Worm (Caenorhabditis elegans) whole organism, early embryonic: Measurements from ENCODE around the gene F46F3.3.

Source experiments
- B0310.2 ChIP-seq: sonication (generic microtip); optimal IDR thresholded peaks from 2 replicates; lab custom pipeline; 2016; ENCODE audit warnings: mild to moderate bottlenecking, missing genetic modification characterization, missing compliant biosample characterization
- F13C5.2 ChIP-seq: sonication (generic microtip); optimal IDR thresholded peaks from 2 replicates; lab custom pipeline; 2017; ENCODE audit warnings: mild to moderate bottlenecking, missing genetic modification characterization, inconsistent platforms, missing compliant biosample characterization
- aly-1 ChIP-seq: sonication (generic microtip); optimal IDR thresholded peaks from 2 replicates; lab custom pipeline; 2016; ENCODE audit warnings: missing genetic modification characterization, missing compliant biosample characterization
- ama-1 ChIP-seq: fragments of 150-350 bp; optimal IDR thresholded peaks from 2 replicates; lab custom pipeline; 2014
- ceh-13 ChIP-seq: fragments of 200-800 bp; sonication (Bioruptor generic); optimal IDR thresholded peaks from 2 replicates; lab custom pipeline; 2018; ENCODE audit warnings: mild to moderate bottlenecking, missing genetic modification characterization, missing compliant biosample characterization
- ceh-36 ChIP-seq: sonication (generic microtip); optimal IDR thresholded peaks from 2 replicates; lab custom pipeline; 2016; ENCODE audit warnings: missing genetic modification characterization, inconsistent platforms, missing compliant biosample characterization
- ets-7 ChIP-seq: sonication (generic microtip); optimal IDR thresholded peaks from 2 replicates; lab custom pipeline; 2016; ENCODE audit warnings: missing genotype, missing genetic modification characterization, missing compliant biosample characterization
- flt-1 ChIP-seq: fragments of 200-800 bp; sonication (Bioruptor generic); IDR thresholded peaks from 2 replicates; pipeline ENCODE4 v1.3.6; 2022; ENCODE audit warnings: missing genetic modification characterization, missing compliant biosample characterization
- hmbx-1 ChIP-seq: sonication (generic microtip); optimal IDR thresholded peaks from 2 replicates; lab custom pipeline; 2016; ENCODE audit warnings: mild to moderate bottlenecking, missing genetic modification characterization, missing compliant biosample characterization
- hmg-4 ChIP-seq: fragments of 200-800 bp; sonication (Bioruptor generic); optimal IDR thresholded peaks from 2 replicates; lab custom pipeline; 2018; ENCODE audit warnings: mild to moderate bottlenecking, missing genetic modification characterization, missing compliant biosample characterization
- hnd-1 ChIP-seq: sonication (generic microtip); optimal IDR thresholded peaks from 2 replicates; lab custom pipeline; 2016; ENCODE audit warnings: missing genetic modification characterization, missing compliant biosample characterization
- pes-1 ChIP-seq: fragments of 200-800 bp; sonication (Bioruptor generic); IDR thresholded peaks from 2 replicates; pipeline ENCODE4 v1.3.6; 2022; ENCODE audit warnings: missing genetic modification reagents, missing genetic modification characterization, missing compliant biosample characterization
- scrt-1 ChIP-seq: fragments of 200-800 bp; sonication (Bioruptor generic); IDR thresholded peaks from 2 replicates; pipeline ENCODE4 v1.3.6; 2022; ENCODE audit warnings: missing genetic modification characterization, missing compliant biosample characterization
- sea-1 ChIP-seq: fragments of 200-800 bp; sonication (Bioruptor generic); conservative IDR thresholded peaks from 2 replicates; pipeline ENCODE4 v1.3.6; 2022; ENCODE audit warnings: missing genetic modification characterization, missing compliant biosample characterization
- tbx-11 ChIP-seq: fragments of 200-800 bp; sonication (Bioruptor generic); IDR thresholded peaks from 2 replicates; pipeline ENCODE4 v1.3.6; 2022; ENCODE audit warnings: missing genetic modification characterization, missing compliant biosample characterization
- tbx-37 ChIP-seq: fragments of 200-800 bp; sonication (Bioruptor generic); conservative IDR thresholded peaks from 2 replicates; pipeline ENCODE4 v1.3.6; 2022; ENCODE audit warnings: missing genetic modification reagents, missing genetic modification characterization, missing compliant biosample characterization
- tra-4 ChIP-seq: sonication (generic microtip); optimal IDR thresholded peaks from 2 replicates; lab custom pipeline; 2017; ENCODE audit warnings: missing genetic modification characterization, missing compliant biosample characterization

Gene F46F3.3

ce11 chrV:11667176-11667575, at the start of gene F46F3.3:
Gene F46F3.3, plus strand, starts transcription at chrV:11667476.
- TF ChIP-seq F13C5.2 (tag; lab: Kevin White, UChicago) (no peak), tra-4 (tag; lab: Kevin White, UChicago) (no peak), pes-1 (GFP tag; lab: Robert Waterston, UW) (no peak), tbx-37 (GFP tag; lab: Robert Waterston, UW) (no peak), tbx-11 (no peak), scrt-1 (GFP tag; lab: Robert Waterston, UW) (no peak), ceh-36 (tag; lab: Kevin White, UChicago) (no peak), hnd-1 (tag; lab: Kevin White, UChicago) (no peak), ama-1 (no peak), sea-1 (GFP tag; lab: Robert Waterston, UW) (no peak)

- TF ChIP-seq tbx-37 (GFP tag; lab: Robert Waterston, UW) (no peak), scrt-1 (GFP tag; lab: Robert Waterston, UW) (no peak), ama-1 (no peak), F13C5.2 (tag; lab: Kevin White, UChicago) (no peak), tra-4 (tag; lab: Kevin White, UChicago) (no peak), hnd-1 (tag; lab: Kevin White, UChicago) (no peak), hmg-4 (no peak), ceh-13 (GFP tag; lab: Kevin White, UChicago) (no peak), hmbx-1 (no peak), pes-1 (GFP tag; lab: Robert Waterston, UW) (no peak)
Measured at ce11 chrV:11618173-11618572, 49.1 kb upstream of the F46F3.3 start, which contains the start of gene glb-15. Gene glb-15, minus strand, starts transcription at chrV:11618273.

- TF ChIP-seq hmg-4 (no peak), hmbx-1 (no peak), sea-1 (GFP tag; lab: Robert Waterston, UW) (no peak), scrt-1 (GFP tag; lab: Robert Waterston, UW) (no peak), F13C5.2 (tag; lab: Kevin White, UChicago) (no peak), tra-4 (tag; lab: Kevin White, UChicago) (no peak), tbx-11 (no peak), hnd-1 (tag; lab: Kevin White, UChicago) (no peak)
Measured at ce11 chrV:11620081-11620480, 47.2 kb upstream of the F46F3.3 start.

DNA sequence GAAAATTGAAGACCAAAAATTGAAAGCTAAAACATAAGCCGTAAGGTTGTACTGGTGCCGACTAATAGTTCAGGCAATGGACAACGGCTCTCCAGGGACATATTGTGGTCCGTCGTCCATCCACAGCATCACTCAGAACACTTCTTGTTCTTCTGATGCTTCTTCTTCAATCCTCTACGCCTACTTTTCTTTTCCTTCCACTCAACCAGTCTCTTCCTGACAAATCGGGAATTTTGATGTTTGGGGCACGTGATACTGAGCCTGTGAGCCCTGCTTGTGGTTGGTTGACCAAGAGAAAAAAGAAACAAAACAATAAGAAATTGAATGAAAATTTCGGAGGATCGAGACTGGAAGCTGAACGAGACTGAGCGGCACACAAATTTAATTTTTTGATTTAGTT, 46.0 kb upstream of the F46F3.3 start:
- no peak for TF ChIP-seq sea-1 (GFP tag; lab: Robert Waterston, UW)
- no peak for TF ChIP-seq hnd-1 (tag; lab: Kevin White, UChicago)
- TF ChIP-seq pes-1 (GFP tag; lab: Robert Waterston, UW), result no peak
- TF ChIP-seq hmg-4, result no peak
- TF ChIP-seq ets-7 (tag; lab: Kevin White, UChicago), result no peak
- TF ChIP-seq ceh-13 (GFP tag; lab: Kevin White, UChicago), result no peak
- no peak for TF ChIP-seq tbx-37 (GFP tag; lab: Robert Waterston, UW)
- no peak for TF ChIP-seq aly-1
- no peak for TF ChIP-seq tbx-11
- TF ChIP-seq hmbx-1, result no peak
- TF ChIP-seq F13C5.2 (tag; lab: Kevin White, UChicago), result no peak
- no peak for TF ChIP-seq ceh-36 (tag; lab: Kevin White, UChicago)
- no peak for TF ChIP-seq scrt-1 (GFP tag; lab: Robert Waterston, UW)
- TF ChIP-seq ama-1, result no peak
- TF ChIP-seq tra-4 (tag; lab: Kevin White, UChicago), result no peak
- TF ChIP-seq flt-1, result no peak
- TF ChIP-seq B0310.2 (tag; lab: Kevin White, UChicago), result no peak

ce11 chrV:11624954-11625353, 42.3 kb upstream of the F46F3.3 start:
- TF ChIP-seq ama-1, result no peak
- no peak for TF ChIP-seq tbx-11
- no peak for TF ChIP-seq scrt-1 (GFP tag; lab: Robert Waterston, UW)
- TF ChIP-seq aly-1, result no peak
- TF ChIP-seq hmg-4, result no peak
- TF ChIP-seq hmbx-1, result no peak
- TF ChIP-seq ceh-36 (tag; lab: Kevin White, UChicago), result no peak

ce11 chrV:11627837-11628236, 39.4 kb upstream of the F46F3.3 start:
- TF ChIP-seq tra-4 (tag; lab: Kevin White, UChicago), result no peak
- no peak for TF ChIP-seq hnd-1 (tag; lab: Kevin White, UChicago)
- TF ChIP-seq B0310.2 (tag; lab: Kevin White, UChicago), result no peak
- TF ChIP-seq hmbx-1, result no peak
- no peak for TF ChIP-seq ama-1
- TF ChIP-seq scrt-1 (GFP tag; lab: Robert Waterston, UW), result no peak
- no peak for TF ChIP-seq flt-1
- no peak for TF ChIP-seq hmg-4
- no peak for TF ChIP-seq pes-1 (GFP tag; lab: Robert Waterston, UW)
- no peak for TF ChIP-seq ets-7 (tag; lab: Kevin White, UChicago)
- no peak for TF ChIP-seq ceh-36 (tag; lab: Kevin White, UChicago)
- no peak for TF ChIP-seq F13C5.2 (tag; lab: Kevin White, UChicago)
- no peak for TF ChIP-seq ceh-13 (GFP tag; lab: Kevin White, UChicago)
- no peak for TF ChIP-seq tbx-11
- no peak for TF ChIP-seq tbx-37 (GFP tag; lab: Robert Waterston, UW)
- no peak for TF ChIP-seq aly-1
- TF ChIP-seq sea-1 (GFP tag; lab: Robert Waterston, UW), result no peak

DNA sequence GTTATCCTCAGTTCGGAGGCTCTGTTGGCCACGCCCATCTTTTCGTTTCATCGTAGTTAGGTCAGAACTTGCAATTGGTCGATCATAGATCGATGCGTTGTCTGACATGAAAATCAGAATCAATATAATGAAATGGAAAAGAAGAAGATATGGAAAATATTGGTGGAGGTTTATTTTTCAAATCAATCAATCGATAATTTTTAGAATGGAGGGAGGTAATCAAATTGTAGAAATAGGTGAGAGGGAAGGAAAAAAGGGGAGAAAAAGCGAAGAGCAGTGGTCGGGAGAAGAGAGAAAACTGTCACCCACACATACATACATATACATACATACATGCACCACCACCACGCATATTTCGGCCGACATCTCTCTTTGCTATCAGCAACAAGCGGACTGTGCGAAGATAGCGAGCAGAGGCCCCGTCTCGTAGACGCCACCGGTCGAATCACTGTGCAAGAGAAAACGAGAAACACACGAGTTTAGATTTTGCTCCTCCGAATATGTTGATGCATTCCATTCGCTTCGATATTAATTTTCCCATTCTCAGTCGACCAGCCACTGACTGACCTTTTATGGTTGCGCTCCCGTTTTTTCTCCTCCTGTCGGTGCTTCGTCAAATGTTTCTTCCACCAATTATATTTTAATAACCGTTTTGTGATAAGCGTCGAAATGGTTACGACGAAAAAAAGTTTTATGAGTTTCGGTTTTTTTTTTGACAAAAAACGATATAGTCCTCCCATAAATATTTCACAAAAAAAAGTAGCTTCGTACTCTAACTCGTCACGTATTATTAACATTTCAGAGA, 37.9 kb upstream of the F46F3.3 start, which contains the start of gene F35B12.10:
Gene F35B12.10 (minus strand): TSS at position 51 of the 805 bp plus-strand sequence.
- TF ChIP-seq aly-1 (no peak), sea-1 (GFP tag; lab: Robert Waterston, UW) (no peak), tbx-11 (no peak)

- TF ChIP-seq ceh-36 (tag; lab: Kevin White, UChicago), result no peak
- no peak for TF ChIP-seq sea-1 (GFP tag; lab: Robert Waterston, UW)
- TF ChIP-seq hmbx-1, result no peak
- no peak for TF ChIP-seq B0310.2 (tag; lab: Kevin White, UChicago)
- no peak for TF ChIP-seq scrt-1 (GFP tag; lab: Robert Waterston, UW)
- no peak for TF ChIP-seq pes-1 (GFP tag; lab: Robert Waterston, UW)
- no peak for TF ChIP-seq hnd-1 (tag; lab: Kevin White, UChicago)
- no peak for TF ChIP-seq aly-1
- no peak for TF ChIP-seq ceh-13 (GFP tag; lab: Kevin White, UChicago)
- TF ChIP-seq tbx-37 (GFP tag; lab: Robert Waterston, UW), result no peak
- TF ChIP-seq ets-7 (tag; lab: Kevin White, UChicago), result no peak
- TF ChIP-seq hmg-4, result no peak
- no peak for TF ChIP-seq flt-1
- TF ChIP-seq tbx-11, result no peak
- TF ChIP-seq ama-1, result no peak
- TF ChIP-seq F13C5.2 (tag; lab: Kevin White, UChicago), result no peak
- no peak for TF ChIP-seq tra-4 (tag; lab: Kevin White, UChicago)
Measured at ce11 chrV:11631128-11631527, 36.1 kb upstream of the F46F3.3 start.
